Fruit fly (Drosophila melanogaster): ENCODE results near the gene ex.

Gene ex

DNA sequence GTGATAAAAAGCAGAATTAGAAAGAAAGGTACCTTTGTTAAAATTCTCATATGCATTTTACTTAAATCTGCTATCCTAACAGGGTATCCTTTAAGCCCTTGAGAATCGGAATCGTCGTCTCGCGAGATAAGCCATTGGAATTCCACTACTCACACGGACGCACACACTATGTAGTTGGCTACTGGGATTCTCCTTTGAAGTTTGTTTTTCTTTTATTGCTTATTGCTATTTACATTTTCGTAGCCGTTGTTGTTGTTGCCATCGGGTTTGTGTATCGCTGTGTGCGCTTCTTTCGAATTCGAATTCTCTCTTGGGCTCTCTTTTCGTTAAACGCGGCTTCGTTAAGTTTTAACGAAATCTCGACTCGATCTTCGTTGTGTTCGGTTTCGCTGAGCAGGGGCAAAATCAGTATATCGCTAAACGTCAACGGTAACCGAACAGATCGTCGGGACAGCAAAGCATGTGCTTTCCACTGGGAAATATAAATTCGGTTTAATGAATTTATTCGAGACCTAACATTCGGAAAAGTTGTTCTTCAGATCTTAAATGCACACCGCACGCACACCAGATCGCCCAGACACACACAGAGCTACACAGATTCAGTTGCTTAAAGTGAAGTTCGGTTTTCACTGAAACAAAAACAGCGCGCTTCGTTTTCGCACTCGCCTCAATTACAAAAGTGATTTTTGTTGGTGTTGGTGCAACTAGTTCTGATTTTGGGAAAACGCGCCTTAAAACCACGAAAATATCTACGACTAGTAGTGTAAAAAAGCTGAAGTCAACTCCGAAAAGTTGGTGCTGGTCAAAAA is at the start of gene ex:
TSS of gene ex (plus strand) at position 408 of the 809 bp plus-strand sequence.
- TF ChIP-seq h (optimal IDR thresholded peaks at IDR 0.05) (no peak), Myc (optimal IDR thresholded peaks at IDR 0.05) (no peak), ttk (optimal IDR thresholded peaks at IDR 0.05) (no peak), psq (optimal IDR thresholded peaks at IDR 0.05) (no peak), insv (optimal IDR thresholded peaks at IDR 0.05) (no peak)

DNA sequence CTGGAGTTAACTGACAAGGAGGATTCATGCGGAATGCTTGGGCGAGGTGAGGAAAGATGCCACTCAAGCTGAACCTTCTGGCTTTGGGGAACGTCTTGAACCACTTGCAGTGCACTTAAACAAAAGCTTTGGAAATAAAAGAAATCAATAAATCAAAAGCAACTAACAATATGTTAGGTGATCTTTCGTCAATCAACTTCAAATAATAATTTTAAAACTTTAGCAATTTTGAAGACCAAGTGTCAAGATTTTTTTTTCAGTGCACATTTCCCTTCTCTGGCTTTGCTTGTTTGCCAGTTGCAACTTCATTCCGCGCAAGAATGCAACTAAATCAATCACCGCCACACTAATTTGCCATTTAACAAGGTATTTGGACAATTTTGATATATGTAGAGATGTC is 48.2 kb upstream of the ex start:
- no peak for TF ChIP-seq psq (optimal IDR thresholded peaks at IDR 0.05)
- TF ChIP-seq Sin3A (optimal IDR thresholded peaks at IDR 0.05): no peak
- no peak for TF ChIP-seq ttk (optimal IDR thresholded peaks at IDR 0.05)
- TF ChIP-seq insv (optimal IDR thresholded peaks at IDR 0.05): no peak

- no peak for TF ChIP-seq insv (optimal IDR thresholded peaks at IDR 0.05)
- TF ChIP-seq Myc (optimal IDR thresholded peaks at IDR 0.05): no peak
These were observed 40.5 kb upstream of the ex start for dm6 chr2L:390509-390908.

dm6 chr2L:392529-392928 is 38.5 kb upstream of the ex start:
- TF ChIP-seq Myc (optimal IDR thresholded peaks at IDR 0.05) (no peak), Sin3A (optimal IDR thresholded peaks at IDR 0.05) (no peak), insv (optimal IDR thresholded peaks at IDR 0.05) (no peak), ttk (optimal IDR thresholded peaks at IDR 0.05) (no peak), h (optimal IDR thresholded peaks at IDR 0.05) (no peak), psq (optimal IDR thresholded peaks at IDR 0.05) (no peak)

- no peak for TF ChIP-seq h (optimal IDR thresholded peaks at IDR 0.05)
- TF ChIP-seq ttk (optimal IDR thresholded peaks at IDR 0.05): no peak
- no peak for TF ChIP-seq Myc (optimal IDR thresholded peaks at IDR 0.05)
- TF ChIP-seq Sin3A (optimal IDR thresholded peaks at IDR 0.05): no peak
- TF ChIP-seq insv (optimal IDR thresholded peaks at IDR 0.05): no peak
- TF ChIP-seq psq (optimal IDR thresholded peaks at IDR 0.05): no peak
These were observed 35.5 kb upstream of the ex start for dm6 chr2L:395366-396117.

DNA sequence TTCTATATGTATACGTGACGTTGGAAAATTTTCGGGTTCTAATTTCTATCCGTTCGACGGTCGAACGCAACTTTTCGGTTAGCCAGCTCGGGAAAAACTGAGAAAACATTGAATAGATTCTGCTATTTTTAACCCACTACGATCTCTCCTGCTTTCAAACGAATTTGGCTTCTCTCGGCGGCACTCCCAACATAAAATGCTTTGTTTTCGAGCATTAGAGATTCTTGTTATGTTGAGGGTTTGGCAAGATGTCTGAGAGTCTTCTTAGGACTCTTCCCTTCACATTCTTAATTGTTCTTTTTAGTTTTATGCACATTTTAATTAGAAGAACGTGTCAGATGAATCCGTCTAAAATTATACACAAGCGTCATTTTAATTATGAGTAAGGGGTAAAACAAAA is 28.9 kb upstream of the ex start, which contains the start of gene CG4213:
TSS of gene CG4213 (minus strand) at position 101 of the 400 bp plus-strand sequence.
- TF ChIP-seq ttk (optimal IDR thresholded peaks at IDR 0.05): no peak
- no peak for TF ChIP-seq Myc (optimal IDR thresholded peaks at IDR 0.05)
- TF ChIP-seq Sin3A (optimal IDR thresholded peaks at IDR 0.05): no peak
- TF ChIP-seq h (optimal IDR thresholded peaks at IDR 0.05): no peak
- no peak for TF ChIP-seq psq (optimal IDR thresholded peaks at IDR 0.05)
- no peak for TF ChIP-seq insv (optimal IDR thresholded peaks at IDR 0.05)

- no peak for TF ChIP-seq Myc (optimal IDR thresholded peaks at IDR 0.05)
- no peak for TF ChIP-seq Sin3A (optimal IDR thresholded peaks at IDR 0.05)
- no peak for TF ChIP-seq psq (optimal IDR thresholded peaks at IDR 0.05)
- TF ChIP-seq ttk (optimal IDR thresholded peaks at IDR 0.05): no peak
- no peak for TF ChIP-seq insv (optimal IDR thresholded peaks at IDR 0.05)
- TF ChIP-seq h (optimal IDR thresholded peaks at IDR 0.05): no peak
These were observed 27.1 kb upstream of the ex start, which contains the start of gene Polr1B for dm6 chr2L:403627-404575. Gene Polr1B, plus strand, starts transcription at chr2L:404285.

dm6 chr2L:412931-413330 is 18.1 kb upstream of the ex start:
- TF ChIP-seq insv (optimal IDR thresholded peaks at IDR 0.05) (no peak), ttk (optimal IDR thresholded peaks at IDR 0.05) (no peak), psq (optimal IDR thresholded peaks at IDR 0.05) (no peak), h (optimal IDR thresholded peaks at IDR 0.05) (no peak), Sin3A (optimal IDR thresholded peaks at IDR 0.05) (no peak), Myc (optimal IDR thresholded peaks at IDR 0.05) (no peak)

dm6 chr2L:413894-414293 is 17.1 kb upstream of the ex start:
- TF ChIP-seq insv (optimal IDR thresholded peaks at IDR 0.05) (no peak), psq (optimal IDR thresholded peaks at IDR 0.05) (no peak), Myc (optimal IDR thresholded peaks at IDR 0.05) (no peak), h (optimal IDR thresholded peaks at IDR 0.05) (no peak), ttk (optimal IDR thresholded peaks at IDR 0.05) (no peak), Sin3A (optimal IDR thresholded peaks at IDR 0.05) (no peak)

DNA sequence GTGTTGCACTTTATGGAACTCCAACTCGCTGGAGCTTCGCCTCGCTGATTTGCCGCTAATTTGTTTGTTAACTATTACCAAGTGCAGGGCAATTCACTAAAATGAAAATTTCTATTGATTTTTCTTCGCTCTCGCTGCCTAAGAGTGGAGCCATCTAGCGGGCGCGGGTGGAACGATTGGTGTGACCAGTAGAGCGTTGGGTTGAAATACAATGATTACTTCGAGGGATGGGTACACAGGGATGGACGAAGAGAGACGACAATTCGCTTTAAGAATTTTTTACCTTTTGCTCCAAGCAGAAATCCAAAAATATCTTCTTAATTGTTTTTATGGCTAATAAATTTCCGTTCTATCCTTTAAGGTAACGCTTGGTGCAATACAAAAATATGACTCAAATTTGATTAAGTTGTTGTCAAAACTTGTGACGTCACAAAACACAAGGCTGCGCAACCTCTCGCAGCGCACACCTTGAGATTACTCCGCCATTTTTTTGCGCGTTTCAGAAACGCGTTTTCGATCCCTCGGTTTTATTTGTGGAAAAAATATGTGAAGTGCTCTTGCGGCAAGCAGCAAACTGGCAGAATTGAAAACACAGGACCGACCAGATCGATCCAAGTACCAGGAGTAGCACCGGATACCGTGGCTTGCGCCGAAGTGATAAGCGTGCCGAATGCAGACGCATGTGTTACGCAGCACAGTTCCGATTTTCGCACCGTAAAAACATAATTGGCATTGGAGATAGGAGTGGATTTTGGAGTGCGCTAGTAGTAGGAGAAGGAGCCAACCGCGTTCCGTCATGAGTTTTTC is 16.2 kb upstream of the ex start, which contains the start of the genes AP-2alpha and ebi:
TSS of gene AP-2alpha (minus strand) at position 185 of the 807 bp plus-strand sequence.
TSS of gene ebi (plus strand) at position 475 of the 807 bp plus-strand sequence.
- TF ChIP-seq psq (optimal IDR thresholded peaks at IDR 0.05) (no peak), ttk (optimal IDR thresholded peaks at IDR 0.05) (no peak), Myc (optimal IDR thresholded peaks at IDR 0.05) (no peak), insv (optimal IDR thresholded peaks at IDR 0.05) (no peak), Sin3A (optimal IDR thresholded peaks at IDR 0.05) (no peak), h (optimal IDR thresholded peaks at IDR 0.05) (no peak)
